Worm (Caenorhabditis elegans) whole organism, mixed stage, embryonic: ENCODE results near the gene C42D4.3.

Experiments
- M03D4.4 ChIP-seq: sonication (generic microtip); optimal IDR thresholded peaks from 2 replicates; lab custom pipeline; 2017; ENCODE audit warnings: mild to moderate bottlenecking, missing genetic modification characterization, missing compliant biosample characterization
- bed-3 ChIP-seq: fragments of 200-800 bp; sonication (Bioruptor generic); optimal IDR thresholded peaks from 3 replicates; lab custom pipeline; 2018; ENCODE audit warnings: mild to moderate bottlenecking, missing genetic modification characterization, moderate library complexity, missing compliant biosample characterization
- blmp-1 ChIP-seq: fragments of 150-350 bp; optimal IDR thresholded peaks from 2 replicates; lab custom pipeline; 2014; ENCODE audit warnings: missing biosample characterization, missing genetic modification characterization
- ceh-43 ChIP-seq: fragments of 200-800 bp; sonication (Bioruptor generic); optimal IDR thresholded peaks from 2 replicates; lab custom pipeline; 2018; ENCODE audit warnings: mild to moderate bottlenecking, missing genetic modification characterization, moderate library complexity, missing compliant biosample characterization
- ceh-83 ChIP-seq: fragments of 200-800 bp; sonication (Bioruptor generic); optimal IDR thresholded peaks from 2 replicates; lab custom pipeline; 2018; ENCODE audit warnings: mild to moderate bottlenecking, missing genetic modification characterization, missing compliant biosample characterization
- ces-1 ChIP-seq: fragments of 150-350 bp; optimal IDR thresholded peaks from 2 replicates; lab custom pipeline; 2014; ENCODE audit warnings: missing biosample characterization, missing genetic modification reagents, missing genetic modification characterization
- cnd-1 ChIP-seq: fragments of 200-800 bp; sonication (Bioruptor generic); optimal IDR thresholded peaks from 2 replicates; lab custom pipeline; 2018; ENCODE audit warnings: mild to moderate bottlenecking, missing genetic modification characterization, missing compliant biosample characterization
- drap-1 ChIP-seq: fragments of 200-800 bp; sonication (Bioruptor generic); optimal IDR thresholded peaks from 3 replicates; lab custom pipeline; 2018; ENCODE audit warnings: mild to moderate bottlenecking, missing genetic modification characterization, missing compliant biosample characterization
- elt-1 ChIP-seq: sonication (generic microtip); optimal IDR thresholded peaks from 2 replicates; lab custom pipeline; 2017; ENCODE audit warnings: missing genetic modification characterization, mild to moderate bottlenecking, missing compliant biosample characterization, antibody characterized with exemption, moderate library complexity, borderline replicate concordance; ENCODE audit not compliant: insufficient read depth
- elt-3 ChIP-seq: fragments of 150-350 bp; optimal IDR thresholded peaks from 2 replicates; lab custom pipeline; 2014; ENCODE audit warnings: missing biosample characterization, missing genetic modification characterization
- flh-1 ChIP-seq: fragments of 200-800 bp; sonication (Bioruptor generic); optimal IDR thresholded peaks from 2 replicates; lab custom pipeline; 2018; ENCODE audit warnings: mild to moderate bottlenecking, missing genetic modification characterization, moderate library complexity, missing compliant biosample characterization
- ham-2 ChIP-seq: fragments of 200-800 bp; sonication (Bioruptor generic); optimal IDR thresholded peaks from 2 replicates; lab custom pipeline; 2018; ENCODE audit warnings: mild to moderate bottlenecking, missing genetic modification characterization, missing compliant biosample characterization
- hlh-1 ChIP-seq: fragments of 150-350 bp; optimal IDR thresholded peaks from 2 replicates; lab custom pipeline; 2014; ENCODE audit warnings: missing biosample characterization, missing genetic modification reagents, missing genetic modification characterization
- lin-13 ChIP-seq: fragments of 150-350 bp; optimal IDR thresholded peaks from 2 replicates; lab custom pipeline; 2014; ENCODE audit warnings: missing biosample characterization, missing genetic modification characterization
- lin-32 ChIP-seq: fragments of 200-800 bp; sonication (Bioruptor generic); optimal IDR thresholded peaks from 2 replicates; lab custom pipeline; 2018; ENCODE audit warnings: mild to moderate bottlenecking, missing genetic modification characterization, missing compliant biosample characterization
- lsy-2 ChIP-seq: fragments of 150-350 bp; optimal IDR thresholded peaks from 2 replicates; lab custom pipeline; 2014; ENCODE audit warnings: missing biosample characterization, missing genetic modification characterization
- mab-5 ChIP-seq: fragments of 150-350 bp; optimal IDR thresholded peaks from 2 replicates; lab custom pipeline; 2014; ENCODE audit warnings: missing biosample characterization, missing genetic modification characterization
- mep-1 ChIP-seq: fragments of 150-350 bp; optimal IDR thresholded peaks from 2 replicates; lab custom pipeline; 2017; ENCODE audit warnings: missing biosample characterization, missing genetic modification reagents, missing genetic modification characterization, inconsistent platforms
- mls-2 ChIP-seq: sonication (generic microtip); optimal IDR thresholded peaks from 2 replicates; lab custom pipeline; 2016; ENCODE audit warnings: mild to moderate bottlenecking, missing genetic modification characterization, moderate library complexity, missing compliant biosample characterization
- nhr-12 ChIP-seq: fragments of 150-350 bp; optimal IDR thresholded peaks from 2 replicates; lab custom pipeline; 2014; ENCODE audit warnings: missing biosample characterization, missing genetic modification characterization
- nhr-2 ChIP-seq: fragments of 150-350 bp; optimal IDR thresholded peaks from 2 replicates; lab custom pipeline; 2014; ENCODE audit warnings: missing biosample characterization, missing genetic modification characterization
- nhr-28 ChIP-seq: fragments of 150-350 bp; optimal IDR thresholded peaks from 2 replicates; lab custom pipeline; 2014; ENCODE audit warnings: missing biosample characterization, missing genetic modification characterization
- nhr-76 ChIP-seq: sonication (generic microtip); optimal IDR thresholded peaks from 2 replicates; lab custom pipeline; 2017; ENCODE audit warnings: missing biosample characterization, missing genetic modification characterization
- pha-4 ChIP-seq: fragments of 150-350 bp; optimal IDR thresholded peaks from 2 replicates; lab custom pipeline; 2018; ENCODE audit warnings: missing biosample characterization, missing genetic modification reagents, missing genetic modification characterization
- sem-2 ChIP-seq: fragments of 200-800 bp; sonication (Bioruptor generic); optimal IDR thresholded peaks from 2 replicates; lab custom pipeline; 2018; ENCODE audit warnings: mild to moderate bottlenecking, missing genetic modification characterization, missing compliant biosample characterization
- snpc-4 ChIP-seq: fragments of 150-350 bp; optimal IDR thresholded peaks from 2 replicates; lab custom pipeline; 2014; ENCODE audit warnings: missing biosample characterization, missing genetic modification characterization
- sptf-1 ChIP-seq: sonication (generic microtip); optimal IDR thresholded peaks from 2 replicates; lab custom pipeline; 2017; ENCODE audit warnings: mild to moderate bottlenecking, missing genetic modification characterization, moderate library complexity, missing compliant biosample characterization
- tbx-8 ChIP-seq: fragments of 200-800 bp; sonication (Bioruptor generic); optimal IDR thresholded peaks from 2 replicates; lab custom pipeline; 2018; ENCODE audit warnings: mild to moderate bottlenecking, missing genetic modification characterization, moderate library complexity, missing compliant biosample characterization
- unc-120 ChIP-seq: sonication (generic microtip); optimal IDR thresholded peaks from 2 replicates; lab custom pipeline; 2017; ENCODE audit warnings: missing genetic modification characterization, missing compliant biosample characterization; ENCODE audit not compliant: poor library complexity, severe bottlenecking
- unc-39 ChIP-seq: fragments of 150-350 bp; optimal IDR thresholded peaks from 2 replicates; lab custom pipeline; 2014; ENCODE audit warnings: missing biosample characterization, missing genetic modification characterization
- unc-62 ChIP-seq: fragments of 150-350 bp; optimal IDR thresholded peaks from 2 replicates; lab custom pipeline; 2014; ENCODE audit warnings: missing biosample characterization, missing genetic modification reagents, missing genetic modification characterization
- zip-8 ChIP-seq: fragments of 150-350 bp; optimal IDR thresholded peaks from 2 replicates; lab custom pipeline; 2014; ENCODE audit warnings: missing biosample characterization, missing genetic modification characterization
- ztf-11 ChIP-seq: fragments of 150-350 bp; optimal IDR thresholded peaks from 2 replicates; lab custom pipeline; 2014; ENCODE audit warnings: missing biosample characterization, missing genetic modification characterization

The C42D4.3 gene

ce11 chrIV:7178942-7179341 lies at the start of gene C42D4.3:
Gene C42D4.3 (plus strand): TSS chrIV:7179239.
- TF ChIP-seq blmp-1 = no peak
- TF ChIP-seq hlh-1 (tag; lab: Kevin White, UChicago) = no peak
- no peak for TF ChIP-seq drap-1 (GFP tag; lab: Kevin White, UChicago)
- no peak for TF ChIP-seq ceh-83 (GFP tag; lab: Kevin White, UChicago)
- no peak for TF ChIP-seq nhr-12 (tag; lab: Kevin White, UChicago)
- no peak for TF ChIP-seq M03D4.4 (tag; lab: Kevin White, UChicago)
- TF ChIP-seq snpc-4 (tag; lab: Kevin White, UChicago) = no peak
- no peak for TF ChIP-seq ceh-43 (GFP tag; lab: Kevin White, UChicago)
- TF ChIP-seq nhr-2 (tag; lab: Kevin White, UChicago) = no peak
- TF ChIP-seq bed-3 (GFP tag; lab: Kevin White, UChicago) = no peak
- no peak for TF ChIP-seq mls-2

- TF ChIP-seq elt-3 (tag; lab: Kevin White, UChicago) (no peak), nhr-76 (tag; lab: Kevin White, UChicago) (no peak), unc-39 (tag; lab: Kevin White, UChicago) (no peak), flh-1 (GFP tag; lab: Kevin White, UChicago) (no peak), mep-1 (tag; lab: Kevin White, UChicago) (no peak), mab-5 (no peak), M03D4.4 (tag; lab: Kevin White, UChicago) (no peak), drap-1 (GFP tag; lab: Kevin White, UChicago) (no peak), tbx-8 (GFP tag; lab: Kevin White, UChicago) (no peak), lsy-2 (tag; lab: Kevin White, UChicago) (no peak)
Measured at ce11 chrIV:7131780-7132179, 47.3 kb upstream of the C42D4.3 start, which contains the start of gene grsp-3. Gene grsp-3 (minus strand): TSS chrIV:7131928.

ce11 chrIV:7133140-7133539 lies 45.9 kb upstream of the C42D4.3 start, which contains the start of gene cyn-12:
Gene cyn-12 (minus strand): TSS chrIV:7133217.
- TF ChIP-seq ceh-83 (GFP tag; lab: Kevin White, UChicago) = peak; percentile 5
- peak; percentile 92 for TF ChIP-seq ces-1 (GFP tag; lab: Kevin White, UChicago)
- no peak for TF ChIP-seq ham-2 (GFP tag; lab: Kevin White, UChicago)
- TF ChIP-seq cnd-1 (tag; lab: Kevin White, UChicago) = no peak

- no peak for TF ChIP-seq cnd-1 (tag; lab: Kevin White, UChicago)
- TF ChIP-seq mab-5 = no peak
- no peak for TF ChIP-seq zip-8 (tag; lab: Kevin White, UChicago)
- no peak for TF ChIP-seq nhr-2 (tag; lab: Kevin White, UChicago)
- TF ChIP-seq nhr-28 (tag; lab: Kevin White, UChicago) = no peak
- no peak for TF ChIP-seq unc-120 (tag; lab: Kevin White, UChicago)
- no peak for TF ChIP-seq unc-62 (GFP tag; lab: Kevin White, UChicago)
- no peak for TF ChIP-seq ham-2 (GFP tag; lab: Kevin White, UChicago)
- no peak for TF ChIP-seq snpc-4 (tag; lab: Kevin White, UChicago)
- no peak for TF ChIP-seq ces-1 (GFP tag; lab: Kevin White, UChicago)
- TF ChIP-seq flh-1 (GFP tag; lab: Kevin White, UChicago) = no peak
- no peak for TF ChIP-seq lsy-2 (tag; lab: Kevin White, UChicago)
- no peak for TF ChIP-seq tbx-8 (GFP tag; lab: Kevin White, UChicago)
- no peak for TF ChIP-seq ztf-11 (tag; lab: Kevin White, UChicago)
- no peak for TF ChIP-seq pha-4 (tag; lab: Kevin White, UChicago)
- no peak for TF ChIP-seq hlh-1 (tag; lab: Kevin White, UChicago)
- no peak for TF ChIP-seq nhr-12 (tag; lab: Kevin White, UChicago)
Measured at ce11 chrIV:7133983-7134382, 45.1 kb upstream of the C42D4.3 start, which contains the start of gene mutd-1. Gene mutd-1 (minus strand): TSS chrIV:7134083.

- no peak for TF ChIP-seq ceh-83 (GFP tag; lab: Kevin White, UChicago)
- no peak for TF ChIP-seq nhr-2 (tag; lab: Kevin White, UChicago)
- TF ChIP-seq sptf-1 = no peak
- no peak for TF ChIP-seq elt-3 (tag; lab: Kevin White, UChicago)
- no peak for TF ChIP-seq lin-32 (GFP tag; lab: Kevin White, UChicago)
- TF ChIP-seq mep-1 (tag; lab: Kevin White, UChicago) = no peak
- no peak for TF ChIP-seq drap-1 (GFP tag; lab: Kevin White, UChicago)
- TF ChIP-seq unc-62 (GFP tag; lab: Kevin White, UChicago) = no peak
- TF ChIP-seq ztf-11 (tag; lab: Kevin White, UChicago) = no peak
- TF ChIP-seq mls-2 = no peak
- no peak for TF ChIP-seq tbx-8 (GFP tag; lab: Kevin White, UChicago)
- TF ChIP-seq nhr-12 (tag; lab: Kevin White, UChicago) = no peak
- no peak for TF ChIP-seq sem-2 (GFP tag; lab: Kevin White, UChicago)
- no peak for TF ChIP-seq nhr-76 (tag; lab: Kevin White, UChicago)
- TF ChIP-seq elt-1 (tag; lab: Kevin White, UChicago) = no peak
- TF ChIP-seq unc-39 (tag; lab: Kevin White, UChicago) = no peak
- no peak for TF ChIP-seq lin-13 (tag; lab: Kevin White, UChicago)
Measured at ce11 chrIV:7139143-7139542, 39.9 kb upstream of the C42D4.3 start.
